Worm (Caenorhabditis elegans): ENCODE data around the gene C01C4.2.

Gene C01C4.2

ce11 chrX:3751370-3751769 lies 36.5 kb downstream of the C01C4.2 start:
- TF ChIP-seq ceh-39 (tag; optimal IDR thresholded peaks at IDR 0.05): no peak
- no peak for TF ChIP-seq mab-5 (tag; optimal IDR thresholded peaks at IDR 0.05)
- TF ChIP-seq M03D4.4 (tag; optimal IDR thresholded peaks at IDR 0.05): no peak
- TF ChIP-seq ceh-43 (GFP tag; optimal IDR thresholded peaks at IDR 0.05): no peak
- no peak for TF ChIP-seq ceh-83 (GFP tag; optimal IDR thresholded peaks at IDR 0.05)
- no peak for TF ChIP-seq ztf-11 (tag; optimal IDR thresholded peaks at IDR 0.05)
- TF ChIP-seq zip-8 (tag; optimal IDR thresholded peaks at IDR 0.05): no peak
- TF ChIP-seq nhr-2 (tag; optimal IDR thresholded peaks at IDR 0.05): no peak
- TF ChIP-seq nhr-28 (tag; optimal IDR thresholded peaks at IDR 0.05): no peak
- no peak for TF ChIP-seq nhr-237 (tag; optimal IDR thresholded peaks at IDR 0.05)
- no peak for TF ChIP-seq mep-1 (tag; optimal IDR thresholded peaks at IDR 0.05)
- TF ChIP-seq lin-32 (GFP tag; optimal IDR thresholded peaks at IDR 0.05): no peak

- TF ChIP-seq pha-4 (tag; optimal IDR thresholded peaks at IDR 0.05): no peak
- TF ChIP-seq ztf-11 (tag; optimal IDR thresholded peaks at IDR 0.05): no peak
- TF ChIP-seq ceh-83 (GFP tag; optimal IDR thresholded peaks at IDR 0.05): no peak
- TF ChIP-seq cnd-1 (tag; optimal IDR thresholded peaks at IDR 0.05): no peak
- TF ChIP-seq lin-32 (GFP tag; optimal IDR thresholded peaks at IDR 0.05): no peak
- TF ChIP-seq unc-120 (tag; optimal IDR thresholded peaks at IDR 0.05; ENCODE audit: poor library complexity, severe bottlenecking): no peak
- no peak for TF ChIP-seq mab-5 (tag; optimal IDR thresholded peaks at IDR 0.05)
- no peak for TF ChIP-seq tbx-8 (GFP tag; optimal IDR thresholded peaks at IDR 0.05)
- no peak for TF ChIP-seq M03D4.4 (tag; optimal IDR thresholded peaks at IDR 0.05)
- no peak for TF ChIP-seq unc-62 (GFP tag; optimal IDR thresholded peaks at IDR 0.05)
- TF ChIP-seq mep-1 (tag; optimal IDR thresholded peaks at IDR 0.05): no peak
- no peak for TF ChIP-seq ceh-39 (tag; optimal IDR thresholded peaks at IDR 0.05)
- no peak for TF ChIP-seq nhr-76 (tag; optimal IDR thresholded peaks at IDR 0.05)
- no peak for TF ChIP-seq lsy-2 (tag; optimal IDR thresholded peaks at IDR 0.05)
- TF ChIP-seq nhr-12 (tag; optimal IDR thresholded peaks at IDR 0.05): no peak
- TF ChIP-seq nhr-237 (tag; optimal IDR thresholded peaks at IDR 0.05): no peak
- no peak for TF ChIP-seq ham-2 (GFP tag; optimal IDR thresholded peaks at IDR 0.05)
- TF ChIP-seq sptf-1 (tag; optimal IDR thresholded peaks at IDR 0.05): no peak
- no peak for TF ChIP-seq lin-13 (tag; optimal IDR thresholded peaks at IDR 0.05)
- TF ChIP-seq zip-8 (tag; optimal IDR thresholded peaks at IDR 0.05): no peak
Observed at ce11 chrX:3752443-3752842, 37.5 kb downstream of the C01C4.2 start.

- TF ChIP-seq ztf-11 (tag; optimal IDR thresholded peaks at IDR 0.05) (no peak), nhr-28 (tag; optimal IDR thresholded peaks at IDR 0.05) (no peak), lin-32 (GFP tag; optimal IDR thresholded peaks at IDR 0.05) (no peak), lin-13 (tag; optimal IDR thresholded peaks at IDR 0.05) (no peak), sptf-1 (tag; optimal IDR thresholded peaks at IDR 0.05) (no peak)
Observed at ce11 chrX:3755753-3756152, 40.9 kb downstream of the C01C4.2 start.

ce11 chrX:3756238-3756637 lies 41.3 kb downstream of the C01C4.2 start:
- TF ChIP-seq zip-8 (tag; optimal IDR thresholded peaks at IDR 0.05) (no peak), nhr-2 (tag; optimal IDR thresholded peaks at IDR 0.05) (no peak), sem-2 (GFP tag; optimal IDR thresholded peaks at IDR 0.05) (no peak)

- no peak for TF ChIP-seq zip-8 (tag; optimal IDR thresholded peaks at IDR 0.05)
- TF ChIP-seq unc-62 (GFP tag; optimal IDR thresholded peaks at IDR 0.05): no peak
- no peak for TF ChIP-seq flh-1 (GFP tag; optimal IDR thresholded peaks at IDR 0.05)
- no peak for TF ChIP-seq drap-1 (GFP tag; optimal IDR thresholded peaks at IDR 0.05)
- TF ChIP-seq bed-3 (GFP tag; optimal IDR thresholded peaks at IDR 0.05): no peak
- TF ChIP-seq lin-13 (tag; optimal IDR thresholded peaks at IDR 0.05): no peak
- TF ChIP-seq unc-39 (tag; optimal IDR thresholded peaks at IDR 0.05): no peak
- no peak for TF ChIP-seq snpc-4 (tag; optimal IDR thresholded peaks at IDR 0.05)
- TF ChIP-seq nhr-237 (tag; optimal IDR thresholded peaks at IDR 0.05): no peak
- no peak for TF ChIP-seq M03D4.4 (tag; optimal IDR thresholded peaks at IDR 0.05)
- TF ChIP-seq ceh-83 (GFP tag; optimal IDR thresholded peaks at IDR 0.05): no peak
- no peak for TF ChIP-seq ham-2 (GFP tag; optimal IDR thresholded peaks at IDR 0.05)
- no peak for TF ChIP-seq ceh-39 (tag; optimal IDR thresholded peaks at IDR 0.05)
- TF ChIP-seq tbx-8 (GFP tag; optimal IDR thresholded peaks at IDR 0.05): no peak
- TF ChIP-seq nhr-76 (tag; optimal IDR thresholded peaks at IDR 0.05): no peak
- TF ChIP-seq elt-1 (tag; optimal IDR thresholded peaks at IDR 0.05; ENCODE audit: borderline replicate concordance, insufficient read depth): no peak
- no peak for TF ChIP-seq mab-5 (tag; optimal IDR thresholded peaks at IDR 0.05)
Observed at ce11 chrX:3758399-3758798, 43.5 kb downstream of the C01C4.2 start, which contains the start of gene T14G12.12. TSS of gene T14G12.12 (minus strand) at chrX:3758499.
